Worm (Caenorhabditis elegans): ENCODE measurements around the gene cdk-12.

DNA sequence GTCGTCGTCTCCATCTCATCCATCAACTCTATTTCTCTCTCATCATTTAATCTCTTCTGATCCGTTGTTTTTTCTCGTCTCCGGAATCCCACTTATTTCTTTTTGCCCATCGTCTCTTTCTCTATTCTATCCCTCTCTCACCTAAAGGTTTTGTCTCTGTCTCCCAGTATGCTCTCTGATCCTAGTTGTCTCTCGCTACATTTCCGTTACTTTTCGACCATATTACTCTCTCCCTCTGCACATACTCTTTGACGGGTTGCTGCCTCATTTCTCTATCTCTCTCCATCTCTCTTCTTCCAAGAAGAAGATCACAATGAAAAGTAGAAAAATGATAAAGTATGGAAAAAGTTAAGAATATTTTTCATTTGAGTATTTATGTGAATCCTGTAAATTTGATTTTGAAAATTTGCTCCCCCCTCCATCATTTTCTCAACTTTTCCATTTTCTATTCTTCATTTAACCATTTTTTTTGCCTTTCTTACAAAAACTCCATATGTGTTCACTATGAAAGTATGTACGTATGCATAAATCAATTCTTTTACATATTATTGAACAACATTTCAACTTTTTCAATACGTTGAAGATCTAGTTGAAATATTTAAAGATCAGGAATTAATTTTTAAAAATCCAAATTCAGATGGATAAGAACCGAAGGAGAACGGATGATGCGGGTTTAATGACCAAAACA lies 15.6 kb upstream of the cdk-12 start, which contains the start of gene tag-131:
- no peak for TF ChIP-seq tbx-37 (GFP tag; conservative IDR thresholded peaks at IDR 0.05)
- no peak for TF ChIP-seq ama-1 (optimal IDR thresholded peaks at IDR 0.05)
- TF ChIP-seq ceh-13 (GFP tag; optimal IDR thresholded peaks at IDR 0.05): no peak
- no peak for TF ChIP-seq sea-1 (GFP tag; conservative IDR thresholded peaks at IDR 0.05)
- no peak for TF ChIP-seq aly-1 (tag; optimal IDR thresholded peaks at IDR 0.05)
- no peak for TF ChIP-seq scrt-1 (GFP tag; IDR thresholded peaks at IDR 0.05)
- TF ChIP-seq tra-4 (tag; optimal IDR thresholded peaks at IDR 0.05): no peak
- no peak for TF ChIP-seq flt-1 (GFP tag; IDR thresholded peaks at IDR 0.05)
- no peak for TF ChIP-seq hmbx-1 (tag; optimal IDR thresholded peaks at IDR 0.05)
- TF ChIP-seq B0310.2 (tag; optimal IDR thresholded peaks at IDR 0.05): no peak
- TF ChIP-seq F13C5.2 (tag; optimal IDR thresholded peaks at IDR 0.05): no peak
- TF ChIP-seq tbx-11 (GFP tag; IDR thresholded peaks at IDR 0.05): no peak

Data from whole organism, early embryonic.